Worm (Caenorhabditis elegans): ENCODE results near the gene mltn-13.

DNA sequence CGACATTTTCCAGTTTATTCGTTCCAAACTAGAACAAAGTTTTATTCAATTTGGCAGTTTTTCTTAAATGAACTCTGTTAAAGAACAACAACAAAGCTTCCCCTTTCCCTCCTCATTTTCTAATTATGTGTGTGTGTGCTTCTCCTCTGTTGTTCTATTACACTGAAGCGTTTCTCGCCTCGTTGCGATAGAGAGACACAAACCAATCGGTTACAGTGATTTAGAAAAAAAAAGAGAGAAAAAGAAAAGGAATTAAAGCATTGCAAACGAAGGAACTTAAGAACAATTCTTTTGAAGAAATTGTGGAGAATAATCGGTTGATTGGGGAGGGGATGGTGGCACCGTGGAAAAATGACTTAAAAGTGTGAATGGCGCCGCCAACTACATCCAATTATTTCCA lies 10.6 kb downstream of the mltn-13 start, which contains the start of gene cest-26:
- TF ChIP-seq ceh-82 (tag; optimal IDR thresholded peaks at IDR 0.05), result no peak
- TF ChIP-seq nhr-237 (tag; optimal IDR thresholded peaks at IDR 0.05), result no peak
- TF ChIP-seq Y55F3AM.14 (GFP tag; optimal IDR thresholded peaks at IDR 0.05), result no peak

All from whole organism, L2 larva.